Worm (Caenorhabditis elegans) whole organism, late embryonic: ENCODE results near the gene tofu-7.
A peak's percentile ranks its signal among the peaks of the same experiment; 100 is the strongest.

Experiments
- C08G9.2 ChIP-seq: sonication (generic microtip); optimal IDR thresholded peaks from 2 replicates; lab custom pipeline; 2016; ENCODE audit warnings: mild to moderate bottlenecking, missing genetic modification characterization, moderate library complexity, missing compliant biosample characterization
- C38D4.7 ChIP-seq: fragments of 200-800 bp; sonication (Bioruptor generic); optimal IDR thresholded peaks from 2 replicates; lab custom pipeline; 2018; ENCODE audit warnings: mild to moderate bottlenecking, missing genetic modification characterization, moderate library complexity, missing compliant biosample characterization
- F13H6.1 ChIP-seq: sonication (generic microtip); optimal IDR thresholded peaks from 2 replicates; lab custom pipeline; 2016; ENCODE audit warnings: missing genetic modification characterization, missing compliant biosample characterization
- K02D7.2 ChIP-seq: sonication (generic microtip); optimal IDR thresholded peaks from 2 replicates; lab custom pipeline; 2017; ENCODE audit warnings: mild to moderate bottlenecking, missing genetic modification characterization, missing compliant biosample characterization
- K09A11.1 ChIP-seq: sonication (generic microtip); optimal IDR thresholded peaks from 2 replicates; lab custom pipeline; 2017; ENCODE audit warnings: antibody characterized with exemption, mild to moderate bottlenecking, missing genetic modification characterization, missing compliant biosample characterization; ENCODE audit not compliant: insufficient read depth
- T23F11.4 ChIP-seq: fragments of 200-800 bp; sonication (Bioruptor generic); optimal IDR thresholded peaks from 2 replicates; lab custom pipeline; 2018; ENCODE audit warnings: mild to moderate bottlenecking, missing genetic modification characterization, missing compliant biosample characterization
- Y22D7AL.16 ChIP-seq: sonication (generic microtip); optimal IDR thresholded peaks from 2 replicates; lab custom pipeline; 2016; ENCODE audit warnings: missing genetic modification characterization, missing compliant biosample characterization
- ahr-1 ChIP-seq: sonication (generic microtip); optimal IDR thresholded peaks from 2 replicates; lab custom pipeline; 2016; ENCODE audit warnings: missing genetic modification characterization, missing compliant biosample characterization
- ama-1 ChIP-seq: fragments of 150-350 bp; optimal IDR thresholded peaks from 2 replicates; lab custom pipeline; 2014
- ceh-18 ChIP-seq: sonication (generic microtip); optimal IDR thresholded peaks from 2 replicates; lab custom pipeline; 2016; ENCODE audit warnings: missing genetic modification characterization, missing compliant biosample characterization
- ceh-45 ChIP-seq: fragments of 200-800 bp; sonication (Bioruptor generic); IDR thresholded peaks from 2 replicates; pipeline ENCODE4 v1.3.6; 2022; ENCODE audit warnings: missing genetic modification reagents, missing genetic modification characterization, missing compliant biosample characterization
- ceh-6 ChIP-seq: fragments of 200-800 bp; sonication (Bioruptor generic); optimal IDR thresholded peaks from 2 replicates; lab custom pipeline; 2018; ENCODE audit warnings: mild to moderate bottlenecking, missing genetic modification characterization, missing compliant biosample characterization
- ceh-9 ChIP-seq: sonication (generic microtip); optimal IDR thresholded peaks from 2 replicates; lab custom pipeline; 2016; ENCODE audit warnings: mild to moderate bottlenecking, missing genetic modification characterization, inconsistent platforms, missing compliant biosample characterization
- elt-2 ChIP-seq: sonication (generic microtip); optimal IDR thresholded peaks from 2 replicates; lab custom pipeline; 2016; ENCODE audit warnings: missing genetic modification reagents, missing genetic modification characterization, missing compliant biosample characterization
- eyg-1 ChIP-seq: sonication (generic microtip); optimal IDR thresholded peaks from 2 replicates; lab custom pipeline; 2016; ENCODE audit warnings: missing genotype, missing genetic modification characterization, missing compliant biosample characterization
- fax-1 ChIP-seq: sonication (generic microtip); optimal IDR thresholded peaks from 2 replicates; lab custom pipeline; 2016; ENCODE audit warnings: missing genotype, missing genetic modification characterization, missing compliant biosample characterization
- fkh-6 ChIP-seq: sonication (generic microtip); optimal IDR thresholded peaks from 2 replicates; lab custom pipeline; 2016; ENCODE audit warnings: missing genetic modification characterization, missing compliant biosample characterization
- gmeb-2 ChIP-seq: sonication (generic microtip); optimal IDR thresholded peaks from 2 replicates; lab custom pipeline; 2016; ENCODE audit warnings: missing genetic modification characterization, inconsistent platforms, missing compliant biosample characterization
- hlh-13 ChIP-seq: fragments of 200-800 bp; sonication (Bioruptor generic); optimal IDR thresholded peaks from 2 replicates; lab custom pipeline; 2018; ENCODE audit warnings: mild to moderate bottlenecking, missing genetic modification characterization, missing compliant biosample characterization
- hlh-15 ChIP-seq: sonication (generic microtip); optimal IDR thresholded peaks from 2 replicates; lab custom pipeline; 2016; ENCODE audit warnings: missing genetic modification characterization, missing compliant biosample characterization
- hlh-30 ChIP-seq: sonication (generic microtip); optimal IDR thresholded peaks from 2 replicates; lab custom pipeline; 2017; ENCODE audit warnings: antibody characterized with exemption, missing genetic modification characterization, missing compliant biosample characterization; ENCODE audit not compliant: insufficient read depth
- nfya-1 ChIP-seq: sonication (generic microtip); optimal IDR thresholded peaks from 2 replicates; lab custom pipeline; 2017; ENCODE audit warnings: missing genetic modification characterization, mild to moderate bottlenecking, missing compliant biosample characterization, antibody characterized with exemption, moderate library complexity
- nhr-232 ChIP-seq: sonication (generic microtip); optimal IDR thresholded peaks from 2 replicates; lab custom pipeline; 2016; ENCODE audit warnings: missing genetic modification characterization, missing compliant biosample characterization
- odd-2 ChIP-seq: sonication (generic microtip); optimal IDR thresholded peaks from 2 replicates; lab custom pipeline; 2017; ENCODE audit warnings: antibody characterized with exemption, mild to moderate bottlenecking, missing genetic modification characterization, missing compliant biosample characterization
- pha-2 ChIP-seq: sonication (generic microtip); optimal IDR thresholded peaks from 2 replicates; lab custom pipeline; 2017; ENCODE audit warnings: mild to moderate bottlenecking, missing genetic modification characterization, missing compliant biosample characterization
- ref-2 ChIP-seq: sonication (generic microtip); optimal IDR thresholded peaks from 2 replicates; lab custom pipeline; 2016; ENCODE audit warnings: missing genetic modification characterization, missing compliant biosample characterization
- rnt-1 ChIP-seq: sonication (generic microtip); optimal IDR thresholded peaks from 2 replicates; lab custom pipeline; 2016; ENCODE audit warnings: missing genetic modification characterization, missing compliant biosample characterization
- sdc-2 ChIP-seq: sonication (generic microtip); optimal IDR thresholded peaks from 2 replicates; lab custom pipeline; 2016; ENCODE audit warnings: missing genotype, missing genetic modification characterization, missing compliant biosample characterization
- sox-2 ChIP-seq: fragments of 200-800 bp; sonication (Bioruptor generic); IDR thresholded peaks from 2 replicates; pipeline ENCODE4 v1.3.6; 2022; ENCODE audit warnings: missing genetic modification reagents, missing genetic modification characterization, missing compliant biosample characterization
- tbx-2 ChIP-seq: sonication (generic microtip); optimal IDR thresholded peaks from 2 replicates; lab custom pipeline; 2016; ENCODE audit warnings: missing genetic modification characterization, missing compliant biosample characterization
- tbx-7 ChIP-seq: sonication (generic microtip); optimal IDR thresholded peaks from 2 replicates; lab custom pipeline; 2016; ENCODE audit warnings: missing genotype, missing genetic modification characterization, missing compliant biosample characterization
- unc-42 ChIP-seq: sonication (generic microtip); optimal IDR thresholded peaks from 2 replicates; lab custom pipeline; 2016; ENCODE audit warnings: missing genotype, missing genetic modification characterization, missing compliant biosample characterization
- unc-55 ChIP-seq: sonication (generic microtip); optimal IDR thresholded peaks from 2 replicates; lab custom pipeline; 2017; ENCODE audit warnings: missing biosample characterization, missing genetic modification reagents, missing genetic modification characterization
- ztf-16 ChIP-seq: sonication (generic microtip); optimal IDR thresholded peaks from 2 replicates; lab custom pipeline; 2017; ENCODE audit warnings: missing genetic modification characterization, missing compliant biosample characterization

The tofu-7 gene

DNA sequence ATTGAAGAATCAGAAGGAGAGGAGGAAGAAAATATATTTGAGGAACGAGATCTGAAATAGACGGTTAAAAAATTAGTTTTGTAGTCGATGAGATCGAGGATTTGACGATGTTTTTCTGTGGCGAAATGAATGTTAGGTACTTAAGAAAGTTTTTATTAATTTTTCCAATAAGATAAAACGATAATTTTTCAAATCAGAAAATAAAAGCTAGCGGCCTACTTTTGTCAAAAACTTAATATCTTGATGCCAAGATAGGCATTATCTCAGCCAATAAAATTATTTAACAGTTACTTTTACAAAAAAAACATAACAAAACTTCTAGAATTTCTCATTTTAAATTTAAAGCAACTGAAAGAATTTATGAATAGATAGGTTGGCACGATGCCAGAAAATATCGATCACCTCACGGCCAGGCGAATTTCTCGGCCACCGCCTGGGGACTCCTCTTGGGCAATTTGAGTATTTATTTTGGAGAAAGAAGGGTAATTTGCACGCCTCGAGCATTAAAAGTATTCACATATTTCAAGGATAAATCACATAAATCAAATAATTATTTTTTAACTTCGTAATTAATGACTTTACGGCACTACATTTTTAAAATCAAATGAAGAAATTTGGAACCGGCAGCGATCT lies 3.0 kb upstream of the tofu-7 start, which contains the start of gene fubl-2 (continued):
- no peak for TF ChIP-seq K02D7.2 (tag; lab: Kevin White, UChicago)
- no peak for TF ChIP-seq hlh-30
- TF ChIP-seq C38D4.7 (GFP tag; lab: Kevin White, UChicago), result no peak
- no peak for TF ChIP-seq ceh-6 (GFP tag; lab: Kevin White, UChicago)
- no peak for TF ChIP-seq ceh-9 (tag; lab: Kevin White, UChicago)
- TF ChIP-seq ama-1 (lab: Kevin White, UChicago), result no peak
- no peak for TF ChIP-seq sox-2 (GFP tag; lab: Robert Waterston, UW)
- no peak for TF ChIP-seq pha-2 (tag; lab: Kevin White, UChicago)
- TF ChIP-seq ceh-18, result no peak
- peak; percentile 15 for TF ChIP-seq ref-2

DNA sequence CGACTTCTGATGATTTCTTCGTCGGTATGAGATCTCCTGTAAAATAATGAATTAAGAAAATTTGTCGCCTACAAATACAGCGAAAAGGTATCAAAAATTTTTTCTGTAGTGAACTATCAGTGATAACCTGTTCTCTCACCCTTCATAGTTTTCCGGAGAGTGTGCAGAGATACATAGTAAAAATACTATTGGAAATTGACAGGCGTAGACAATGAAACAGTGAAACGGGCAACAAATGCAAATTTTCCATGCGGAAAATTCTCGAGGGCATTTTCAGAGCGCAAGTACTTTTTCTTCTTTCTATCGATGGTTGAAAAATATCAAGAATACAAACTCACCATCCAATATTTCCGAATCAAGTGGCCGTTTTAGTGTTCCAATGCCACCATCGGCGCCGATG lies 2.4 kb upstream of the tofu-7 start:
- no peak for TF ChIP-seq unc-42 (tag; lab: Kevin White, UChicago)
- TF ChIP-seq tbx-7 (tag; lab: Kevin White, UChicago), result no peak
- no peak for TF ChIP-seq tbx-2 (tag; lab: Kevin White, UChicago)
- no peak for TF ChIP-seq ztf-16 (tag; lab: Kevin White, UChicago)
- TF ChIP-seq C08G9.2 (tag; lab: Kevin White, UChicago), result no peak
- TF ChIP-seq odd-2, result no peak
- TF ChIP-seq hlh-13, result no peak
- no peak for TF ChIP-seq sdc-2 (tag; lab: Kevin White, UChicago)
- TF ChIP-seq rnt-1 (tag; lab: Kevin White, UChicago), result no peak
- no peak for TF ChIP-seq ref-2
- TF ChIP-seq ceh-6 (GFP tag; lab: Kevin White, UChicago), result no peak
- no peak for TF ChIP-seq nfya-1 (tag; lab: Kevin White, UChicago)
- TF ChIP-seq T23F11.4, result no peak

DNA sequence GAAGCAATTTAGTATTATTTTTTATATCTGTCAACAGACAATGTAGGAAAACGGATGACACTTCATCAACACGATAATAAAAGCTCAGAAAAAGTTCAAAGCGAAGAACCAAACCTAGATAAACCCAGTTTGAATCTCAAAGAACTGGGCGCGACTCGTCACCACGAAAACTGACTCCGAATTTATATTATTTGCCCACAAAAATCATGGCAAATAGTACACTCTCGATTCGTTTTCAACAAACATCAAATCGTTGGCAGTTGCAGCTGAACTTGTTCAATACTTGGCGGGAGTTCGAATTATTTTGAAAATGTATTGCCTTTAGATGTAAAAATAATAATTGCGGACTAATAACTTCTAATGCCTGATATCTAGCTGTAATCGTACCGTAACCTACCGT lies 1.7 kb downstream of the tofu-7 start:
- TF ChIP-seq unc-55 (GFP tag; lab: Kevin White, UChicago), result no peak
- TF ChIP-seq hlh-15, result no peak
- TF ChIP-seq gmeb-2 (tag; lab: Kevin White, UChicago), result no peak
- TF ChIP-seq K02D7.2 (tag; lab: Kevin White, UChicago), result no peak
- TF ChIP-seq F13H6.1 (tag; lab: Kevin White, UChicago), result no peak
- TF ChIP-seq ahr-1 (tag; lab: Kevin White, UChicago), result no peak
- TF ChIP-seq eyg-1 (tag; lab: Kevin White, UChicago), result no peak
- no peak for TF ChIP-seq ceh-45 (GFP tag; lab: Robert Waterston, UW)
- TF ChIP-seq unc-42 (tag; lab: Kevin White, UChicago), result no peak
- TF ChIP-seq hlh-30, result no peak
- no peak for TF ChIP-seq fkh-6
- TF ChIP-seq odd-2, result no peak
- no peak for TF ChIP-seq ref-2

DNA sequence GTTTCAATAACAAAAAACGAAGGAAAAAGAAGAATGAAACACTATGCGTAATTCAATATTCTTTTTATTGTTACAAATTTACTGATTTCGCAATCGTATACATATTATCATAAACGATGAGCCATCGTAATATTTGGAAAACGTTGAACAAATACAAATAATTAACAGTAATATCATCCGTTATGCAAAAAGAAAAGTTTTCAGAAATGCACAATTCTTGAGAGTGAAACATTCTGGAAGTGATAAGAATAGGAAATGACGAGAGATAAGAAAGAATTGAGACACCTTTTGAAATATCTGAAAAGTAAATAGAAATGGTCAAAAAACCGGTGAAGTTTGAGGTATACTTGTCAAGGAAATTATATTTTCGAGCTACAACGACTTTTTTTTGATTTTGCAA lies 3.3 kb downstream of the tofu-7 start:
- TF ChIP-seq fax-1 (tag; lab: Kevin White, UChicago) (no peak), F13H6.1 (tag; lab: Kevin White, UChicago) (no peak), hlh-30 (no peak), elt-2 (tag; lab: Kevin White, UChicago) (peak; percentile 24)

DNA sequence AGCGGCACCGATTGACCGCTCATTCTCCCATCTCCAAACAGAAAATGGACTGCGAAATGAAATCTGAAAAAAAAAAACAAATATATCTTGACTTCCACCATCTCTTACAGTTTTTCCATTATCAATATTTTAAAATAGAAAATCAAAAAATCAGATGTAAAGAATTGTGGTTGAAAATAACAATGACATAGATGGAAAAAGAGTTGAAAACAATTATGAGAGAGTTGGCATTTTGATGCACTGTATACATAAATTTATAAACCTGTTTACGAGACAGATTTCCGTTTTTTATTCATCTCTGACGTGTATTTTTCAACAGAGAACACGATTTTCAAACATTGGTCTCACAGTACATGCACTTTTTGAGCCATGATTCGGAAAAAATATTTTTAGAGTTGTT lies 4.1 kb downstream of the tofu-7 start, which contains the start of gene ZK418.7:
ZK418.7 (minus strand) TSS at position 101 of the 400 bp plus-strand sequence.
- no peak for TF ChIP-seq hlh-13
- TF ChIP-seq F13H6.1 (tag; lab: Kevin White, UChicago), result no peak
- TF ChIP-seq fax-1 (tag; lab: Kevin White, UChicago), result no peak
- TF ChIP-seq ref-2, result no peak
- TF ChIP-seq hlh-15, result no peak
- no peak for TF ChIP-seq nhr-232 (tag; lab: Kevin White, UChicago)
- TF ChIP-seq C38D4.7 (GFP tag; lab: Kevin White, UChicago), result no peak
- no peak for TF ChIP-seq elt-2 (tag; lab: Kevin White, UChicago)
- TF ChIP-seq Y22D7AL.16 (tag; lab: Kevin White, UChicago), result no peak
- no peak for TF ChIP-seq rnt-1 (tag; lab: Kevin White, UChicago)
- TF ChIP-seq K09A11.1, result no peak
